Fruit fly (Drosophila melanogaster) whole organism, embryonic: ENCODE measurements around the gene hng2.

Experiments used
- Bdp1 ChIP-seq: fragments of 200-800 bp; sonication (Bioruptor generic); optimal IDR thresholded peaks from 3 replicates; lab custom pipeline; 2016; ENCODE audit warnings: missing biosample characterization, missing genetic modification characterization
- CG1024 ChIP-seq: fragments of 200-800 bp; sonication (Bioruptor generic); IDR thresholded peaks from 2 replicates; pipeline ENCODE4 v1.3.6; 2022; ENCODE audit warnings: missing biosample characterization, missing genetic modification characterization
- CG10979 ChIP-seq: fragments of 200-800 bp; sonication (Bioruptor generic); optimal IDR thresholded peaks from 2 replicates; lab custom pipeline; 2018; ENCODE audit warnings: missing biosample characterization, mild to moderate bottlenecking, missing genetic modification characterization, moderate library complexity
- CG1233 ChIP-seq: fragments of 200-800 bp; sonication (Bioruptor generic); optimal IDR thresholded peaks from 4 replicates; lab custom pipeline; 2018; ENCODE audit warnings: missing biosample characterization, mild to moderate bottlenecking, missing genetic modification characterization
- CG1529 ChIP-seq: fragments of 200-800 bp; sonication (Bioruptor generic); optimal IDR thresholded peaks from 3 replicates; lab custom pipeline; 2018; ENCODE audit warnings: missing biosample characterization, missing genetic modification characterization
- CG16779 ChIP-seq: fragments of 200-800 bp; sonication (Bioruptor generic); IDR thresholded peaks from 2 replicates; pipeline ENCODE4 v1.3.6; 2022; ENCODE audit warnings: missing biosample characterization, missing genetic modification characterization
- CG2712 ChIP-seq: fragments of 200-800 bp; optimal IDR thresholded peaks from 3 replicates; lab custom pipeline; 2019; ENCODE audit warnings: missing biosample characterization, mild to moderate bottlenecking, missing genetic modification characterization, moderate library complexity
- CG4360 ChIP-seq: fragments of 200-800 bp; sonication (Bioruptor generic); IDR thresholded peaks from 2 replicates; pipeline ENCODE4 v1.3.6; 2022; ENCODE audit warnings: missing biosample characterization, missing genetic modification characterization
- CG6175 ChIP-seq: fragments of 200-800 bp; sonication (Bioruptor generic); IDR thresholded peaks from 3 replicates; pipeline ENCODE4 v1.3.6; 2022; ENCODE audit warnings: missing biosample characterization, missing genetic modification characterization
- Dll ChIP-seq: fragments of 200-800 bp; sonication (Bioruptor generic); IDR thresholded peaks from 4 replicates; pipeline ENCODE4 v1.3.6; 2022; ENCODE audit warnings: missing biosample characterization, missing genetic modification characterization; ENCODE audit not compliant: partially characterized antibody
- E2f1 ChIP-seq: fragments of 200-800 bp; sonication (Bioruptor generic); IDR thresholded peaks from 2 replicates; pipeline ENCODE4 v1.3.6; 2022; ENCODE audit warnings: missing biosample characterization, missing genetic modification characterization
- Ets65A ChIP-seq: fragments of 200-800 bp; sonication (Bioruptor generic); peaks from one replicate; lab custom pipeline; 2016; ENCODE audit warnings: missing biosample characterization, missing genetic modification characterization
- MBD-R2 ChIP-seq: fragments of 200-800 bp; sonication (Bioruptor generic); IDR thresholded peaks from 2 replicates; pipeline ENCODE4 v1.3.6; 2022; ENCODE audit warnings: missing biosample characterization, missing genetic modification characterization
- MTF-1 ChIP-seq: fragments of 200-800 bp; sonication (Bioruptor generic); optimal IDR thresholded peaks from 2 replicates; lab custom pipeline; 2018; ENCODE audit warnings: missing biosample characterization, mild to moderate bottlenecking, missing genetic modification characterization, borderline replicate concordance
- Med ChIP-seq: fragments of 200-800 bp; sonication (Bioruptor generic); peaks from one replicate; lab custom pipeline; 2016; ENCODE audit warnings: missing biosample characterization, missing genetic modification characterization, mild to moderate bottlenecking, inconsistent platforms, moderate library complexity
- NC2β ChIP-seq: fragments of 200-800 bp; sonication (Bioruptor generic); optimal IDR thresholded peaks from 2 replicates; lab custom pipeline; 2016; ENCODE audit warnings: missing biosample characterization, missing genetic modification characterization
- Stat92E ChIP-seq, 3 experiments: fragments of >200 bp in 2 of 3; fragments of 200-800 bp in 1 of 3; sonication (Bioruptor generic) in 1 of 3; optimal IDR thresholded peaks; 2 replicates each; lab custom pipeline; 2017 to 2019; ENCODE audit warnings: missing biosample characterization in 3 of 3, missing genetic modification characterization in 3 of 3, mild to moderate bottlenecking in 1 of 3, moderate library complexity in 1 of 3
- ara ChIP-seq: fragments of 200-800 bp; sonication (Bioruptor generic); IDR thresholded peaks from 2 replicates; pipeline ENCODE4 v1.3.6; 2022; ENCODE audit warnings: missing biosample characterization, missing genetic modification characterization
- cad ChIP-seq: fragments of >200 bp; optimal IDR thresholded peaks from 2 replicates; lab custom pipeline; 2017; ENCODE audit warnings: missing biosample characterization, missing genetic modification characterization
- en ChIP-seq: fragments of 200-800 bp; sonication (Bioruptor generic); optimal IDR thresholded peaks from 2 replicates; lab custom pipeline; 2016; ENCODE audit warnings: missing biosample characterization, missing genetic modification characterization
- gce ChIP-seq: fragments of 200-800 bp; sonication (Bioruptor generic); IDR thresholded peaks from 3 replicates; pipeline ENCODE4 v1.3.6; 2022; ENCODE audit warnings: missing biosample characterization, missing genetic modification characterization
- insv ChIP-seq, 2 experiments: fragments of 200-800 bp; sonication (Bioruptor generic); optimal IDR thresholded peaks; 3 replicates each; lab custom pipeline; 2016 to 2018; ENCODE audit warnings: missing biosample characterization in 2 of 2, missing genetic modification characterization in 2 of 2
- mld ChIP-seq: fragments of 200-800 bp; sonication (Bioruptor generic); IDR thresholded peaks from 3 replicates; pipeline ENCODE4 v1.3.6; 2022; ENCODE audit warnings: missing biosample characterization, missing genetic modification characterization; ENCODE audit not compliant: partially characterized antibody
- oc ChIP-seq: fragments of 200-800 bp; sonication (Bioruptor generic); optimal IDR thresholded peaks from 2 replicates; lab custom pipeline; 2018; ENCODE audit warnings: missing biosample characterization, mild to moderate bottlenecking, missing genetic modification characterization, moderate library complexity
- prd ChIP-seq, 3 experiments: fragments of >200 bp in 2 of 3; fragments of 200-800 bp in 1 of 3; sonication (Bioruptor generic) in 1 of 3; optimal IDR thresholded peaks in 2 of 3; IDR thresholded peaks in 1 of 3; 2 replicates in 2 of 3; 3 replicates in 1 of 3; pipeline versions ENCODE4 v1.3.6 to Lab custom; 2017 to 2022; ENCODE audit warnings: missing biosample characterization in 1 of 3, missing genetic modification characterization in 1 of 3
- row ChIP-seq: fragments of 200-800 bp; sonication (Bioruptor generic); IDR thresholded peaks from 3 replicates; pipeline ENCODE4 v1.3.6; 2022; ENCODE audit warnings: missing biosample characterization, missing genetic modification characterization
- sd ChIP-seq: fragments of 200-800 bp; sonication (Bioruptor generic); optimal IDR thresholded peaks from 3 replicates; lab custom pipeline; 2018; ENCODE audit warnings: missing biosample characterization, mild to moderate bottlenecking, missing genetic modification characterization, moderate library complexity
- sens ChIP-seq: fragments of 200-800 bp; sonication (Bioruptor generic); peaks from one replicate; lab custom pipeline; 2016; ENCODE audit warnings: missing biosample characterization, missing genetic modification characterization
- sr ChIP-seq: fragments of 200-800 bp; sonication (Bioruptor generic); IDR thresholded peaks from 3 replicates; pipeline ENCODE4 v1.3.6; 2022; ENCODE audit warnings: missing biosample characterization, missing genetic modification characterization
- vvl ChIP-seq: fragments of 200-800 bp; sonication (Bioruptor generic); IDR thresholded peaks from 2 replicates; pipeline ENCODE4 v1.3.6; 2022; ENCODE audit warnings: missing biosample characterization, missing genetic modification characterization
- wor ChIP-seq: fragments of 200-800 bp; sonication (Bioruptor generic); IDR thresholded peaks from 2 replicates; pipeline ENCODE4 v1.3.6; 2022; ENCODE audit warnings: missing biosample characterization, missing genetic modification characterization
- zfh1 ChIP-seq: fragments of 200-800 bp; sonication (Bioruptor generic); IDR thresholded peaks from 3 replicates; pipeline ENCODE4 v1.3.6; 2022; ENCODE audit warnings: missing biosample characterization, missing genetic modification characterization

Gene hng2

dm6 chr3R:8823761-8824499, 17.8 kb downstream of the hng2 start, which contains the start of the genes IscU and CG8379 (continued):
- TF ChIP-seq CG1024 (no peak), mld (no peak), MTF-1 (GFP tag; lab: Kevin White, UChicago) (no peak)

- TF ChIP-seq Bdp1 (GFP tag; lab: Kevin White, UChicago) (no peak), Stat92E (GFP tag; optimal IDR thresholded peaks at IDR 0.05; lab: Kevin White, UChicago) (peak in 1 of 3 experiments; percentile 59), row (GFP tag; lab: Robert Waterston, UW) (0 out of 3 replicates have a peak, but pooled peaks have one; percentile 22), insv (GFP tag; optimal IDR thresholded peaks at IDR 0.05; lab: Kevin White, UChicago) (no peak), CG4360 (GFP tag; lab: Robert Waterston, UW) (no peak), Dll (GFP tag; lab: Robert Waterston, UW) (0 out of 4 replicates have a peak, but pooled peaks have one; percentile 25), cad (peak; percentile 10), CG1233 (GFP tag; lab: Kevin White, UChicago) (peak; percentile 61)
- TF ChIP-seq, all 482 proteins: peak for 5
Observed at dm6 chr3R:8841038-8841437, 34.9 kb downstream of the hng2 start.

DNA sequence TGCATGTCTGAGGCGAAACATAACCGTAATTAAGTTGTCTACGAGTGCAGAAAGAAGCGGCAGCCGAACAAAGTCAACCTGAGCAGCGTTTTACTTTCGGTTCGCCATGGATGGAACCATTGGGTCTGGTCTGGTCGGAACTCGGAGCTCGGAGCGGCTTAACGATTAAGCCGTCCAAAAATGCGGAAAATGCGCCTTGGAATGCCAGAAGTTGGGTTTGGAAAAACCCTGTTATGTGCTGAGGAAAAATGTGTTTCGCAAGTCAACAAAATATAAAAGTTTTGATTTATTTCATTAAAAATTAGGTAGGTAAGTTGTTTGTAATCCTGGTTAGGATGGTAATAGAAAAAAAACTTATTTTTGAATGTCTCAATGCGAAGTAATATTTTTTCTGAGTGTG, 35.4 kb downstream of the hng2 start:
- TF ChIP-seq oc (tag; lab: Kevin White, UChicago): peak; percentile 35
- TF ChIP-seq prd (optimal IDR thresholded peaks at IDR 0.05; lab: Kevin White, UChicago): no peak
- 0 out of 3 replicates have a peak, but pooled peaks have one; percentile 20 for TF ChIP-seq prd (GFP tag; IDR thresholded peaks at IDR 0.05; lab: Robert Waterston, UW)
- no peak for TF ChIP-seq gce (GFP tag; lab: Robert Waterston, UW)
- TF ChIP-seq sens (GFP tag; lab: Kevin White, UChicago): peak; percentile 81
- peak; percentile 19 for TF ChIP-seq CG2712 (tag; lab: Kevin White, UChicago)
- peak; percentile 59 for TF ChIP-seq Ets65A (GFP tag; lab: Kevin White, UChicago)
- no peak for TF ChIP-seq MBD-R2 (GFP tag; lab: Robert Waterston, UW)
- TF ChIP-seq ara: 0 out of 2 replicates have a peak, but pooled peaks have one; percentile 34
- peak; percentile 53 for TF ChIP-seq Med (GFP tag; lab: Kevin White, UChicago)
- peak; percentile 24 for TF ChIP-seq CG10979
- 0 out of 2 replicates have a peak, but pooled peaks have one; percentile 15 for TF ChIP-seq vvl (GFP tag; lab: Robert Waterston, UW)
- peak; percentile 12; the same call in 1 of the 3 replicates for TF ChIP-seq zfh1 (GFP tag; lab: Robert Waterston, UW)
- TF ChIP-seq CG6175 (GFP tag; lab: Robert Waterston, UW): no peak

DNA sequence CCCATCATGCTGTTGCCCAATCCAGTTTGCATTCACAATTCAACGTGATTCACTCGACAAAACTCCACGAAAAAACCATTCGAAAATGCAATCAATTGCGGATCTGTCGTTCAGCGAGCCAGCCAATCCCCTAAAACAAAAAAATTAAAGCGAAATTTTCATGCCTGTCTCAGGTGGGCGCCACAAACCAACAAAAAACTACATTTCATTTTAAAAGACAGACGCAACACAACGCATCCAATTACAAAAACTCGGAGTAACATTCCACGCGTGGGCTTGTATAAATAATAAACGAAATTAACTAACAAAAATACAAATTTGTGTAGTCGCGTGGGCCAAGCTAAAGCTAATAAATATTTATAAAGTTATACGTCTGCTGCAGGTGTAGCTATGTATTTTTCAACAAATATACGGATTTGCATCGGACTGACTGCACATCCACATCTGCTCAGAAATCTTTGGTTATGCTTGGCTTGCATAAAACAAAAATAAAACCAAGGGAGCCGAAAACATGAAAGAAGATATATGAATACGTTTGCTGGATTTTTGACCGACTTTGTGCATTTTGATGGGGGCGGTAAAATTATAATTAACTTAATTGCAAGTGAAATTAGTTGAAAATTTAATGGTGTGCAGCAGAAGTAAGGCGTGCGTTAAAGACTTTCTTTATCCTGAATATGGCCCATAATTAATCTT, 38.0 kb downstream of the hng2 start:
- TF ChIP-seq CG1529 (GFP tag; lab: Kevin White, UChicago) (peak; percentile 16), en (GFP tag; lab: Kevin White, UChicago) (no peak), Ets65A (GFP tag; lab: Kevin White, UChicago) (peak; percentile 71), sens (GFP tag; lab: Kevin White, UChicago) (peak; percentile 74), sd (peak; percentile 87), CG16779 (GFP tag; lab: Robert Waterston, UW) (no peak), sr (peak; percentile 52; the same call in 1 of the 3 replicates), E2f1 (GFP tag; lab: Robert Waterston, UW) (no peak), NC2β (GFP tag; lab: Kevin White, UChicago) (no peak), vvl (GFP tag; lab: Robert Waterston, UW) (peak; percentile 50; the same call in 1 of the 2 replicates), wor (GFP tag; lab: Robert Waterston, UW) (no peak)
